Fruit fly (Drosophila melanogaster): ENCODE measurements around the gene para.

Gene para

dm6 chrX:16579978-16580377 lies 47.1 kb upstream of the para start (continued):
- TF ChIP-seq insv (GFP tag; optimal IDR thresholded peaks at IDR 0.05) (no peak), CG8089 (GFP tag; optimal IDR thresholded peaks at IDR 0.05) (no peak), CG11093 (GFP tag; IDR thresholded peaks at IDR 0.05) (no peak), CG1647 (GFP tag; optimal IDR thresholded peaks at IDR 0.05) (no peak), dimm (GFP tag; IDR thresholded peaks at IDR 0.05) (no peak), CG4424 (GFP tag; optimal IDR thresholded peaks at IDR 0.05) (peak; percentile 37), az2 (GFP tag; optimal IDR thresholded peaks at IDR 0.05) (peak; percentile 20), CG11398 (GFP tag; optimal IDR thresholded peaks at IDR 0.05) (no peak), CG17328 (GFP tag; IDR thresholded peaks at IDR 0.05) (no peak), Six4 (GFP tag; optimal IDR thresholded peaks at IDR 0.05) (no peak), CG11723 (GFP tag; optimal IDR thresholded peaks at IDR 0.05) (no peak), cwo (GFP tag; optimal IDR thresholded peaks at IDR 0.05) (peak; percentile 45), bowl (GFP tag; IDR thresholded peaks at IDR 0.05) (no peak), ac (GFP tag; optimal IDR thresholded peaks at IDR 0.05) (no peak), prd (optimal IDR thresholded peaks at IDR 0.05) (no peak), prd (GFP tag; IDR thresholded peaks at IDR 0.05) (peak; percentile 36; the same call in 1 of the 3 replicates), Nf-YA (GFP tag; IDR thresholded peaks at IDR 0.05) (no peak), CG42726 (GFP tag; IDR thresholded peaks at IDR 0.05; ENCODE audit: partially characterized antibody) (no peak), aop (GFP tag; IDR thresholded peaks at IDR 0.05) (no peak), Antp (GFP tag; optimal IDR thresholded peaks at IDR 0.05) (no peak), Dref (GFP tag; IDR thresholded peaks at IDR 0.05) (no peak), Scr (GFP tag; IDR thresholded peaks at IDR 0.05; ENCODE audit: partially characterized antibody) (no peak), lilli (GFP tag; optimal IDR thresholded peaks at IDR 0.05) (peak; percentile 3), Tbp (GFP tag; optimal IDR thresholded peaks at IDR 0.05) (no peak), Hr3 (GFP tag; optimal IDR thresholded peaks at IDR 0.05) (peak; percentile 36), schlank (tag; optimal IDR thresholded peaks at IDR 0.05) (no peak), sim (GFP tag; IDR thresholded peaks at IDR 0.05) (no peak), Sry-δ (GFP tag; optimal IDR thresholded peaks at IDR 0.05) (no peak), amos (GFP tag; IDR thresholded peaks at IDR 0.05; ENCODE audit: partially characterized antibody) (no peak), CG8281 (tag; optimal IDR thresholded peaks at IDR 0.05) (no peak), Vsx1 (GFP tag; optimal IDR thresholded peaks at IDR 0.05) (peak; percentile 14), phol (tag; optimal IDR thresholded peaks at IDR 0.05) (peak; percentile 59), cg (GFP tag; optimal IDR thresholded peaks at IDR 0.05) (no peak), gce (GFP tag; IDR thresholded peaks at IDR 0.05) (no peak), Atf3 (GFP tag; optimal IDR thresholded peaks at IDR 0.05) (no peak), Hmx (GFP tag; optimal IDR thresholded peaks at IDR 0.05) (no peak), CkIIα-i1 (GFP tag; IDR thresholded peaks at IDR 0.05) (no peak), CG33213 (GFP tag; optimal IDR thresholded peaks at IDR 0.05) (no peak), yki (optimal IDR thresholded peaks at IDR 0.05) (no peak), Adf1 (GFP tag; IDR thresholded peaks at IDR 0.05) (no peak), NFAT (GFP tag; IDR thresholded peaks at IDR 0.05) (no peak), CG13287 (GFP tag; IDR thresholded peaks at IDR 0.05; ENCODE audit: partially characterized antibody) (no peak), CG17186 (GFP tag; optimal IDR thresholded peaks at IDR 0.05) (no peak), HLH54F (GFP tag; optimal IDR thresholded peaks at IDR 0.05) (no peak), Aef1 (GFP tag; IDR thresholded peaks at IDR 0.05) (0 out of 3 replicates have a peak, but pooled peaks have one; percentile 14), Dad (GFP tag; optimal IDR thresholded peaks at IDR 0.05) (no peak), da (GFP tag; optimal IDR thresholded peaks at IDR 0.05) (no peak), CG4617 (GFP tag; optimal IDR thresholded peaks at IDR 0.05; ENCODE audit: borderline replicate concordance) (no peak), BEAF-32 (GFP tag; optimal IDR thresholded peaks at IDR 0.05) (no peak), sd (tag; optimal IDR thresholded peaks at IDR 0.05) (no peak), Ets65A (GFP tag) (no peak), zen (tag; optimal IDR thresholded peaks at IDR 0.05) (no peak), odd (GFP tag; optimal IDR thresholded peaks at IDR 0.05) (no peak)

All from whole organism, embryonic.